Worm (Caenorhabditis elegans) whole organism, late embryonic: Measurements from ENCODE around the gene srbc-79.
A peak's percentile ranks its signal among the peaks of the same experiment; 100 is the strongest.
"Not testable (repeated sequence)": the region's sequence is repeated elsewhere in the genome, so short reads cannot be mapped to it uniquely, and the experiment has no call there.

Experiments used
- F13H6.1 ChIP-seq: sonication (generic microtip); optimal IDR thresholded peaks from 2 replicates; lab custom pipeline; 2016; ENCODE audit warnings: missing genetic modification characterization, missing compliant biosample characterization
- K02D7.2 ChIP-seq: sonication (generic microtip); optimal IDR thresholded peaks from 2 replicates; lab custom pipeline; 2017; ENCODE audit warnings: mild to moderate bottlenecking, missing genetic modification characterization, missing compliant biosample characterization
- K09A11.1 ChIP-seq: sonication (generic microtip); optimal IDR thresholded peaks from 2 replicates; lab custom pipeline; 2017; ENCODE audit warnings: antibody characterized with exemption, mild to moderate bottlenecking, missing genetic modification characterization, missing compliant biosample characterization; ENCODE audit not compliant: insufficient read depth
- T23F11.4 ChIP-seq: fragments of 200-800 bp; sonication (Bioruptor generic); optimal IDR thresholded peaks from 2 replicates; lab custom pipeline; 2018; ENCODE audit warnings: mild to moderate bottlenecking, missing genetic modification characterization, missing compliant biosample characterization
- Y22D7AL.16 ChIP-seq: sonication (generic microtip); optimal IDR thresholded peaks from 2 replicates; lab custom pipeline; 2016; ENCODE audit warnings: missing genetic modification characterization, missing compliant biosample characterization
- ahr-1 ChIP-seq: sonication (generic microtip); optimal IDR thresholded peaks from 2 replicates; lab custom pipeline; 2016; ENCODE audit warnings: missing genetic modification characterization, missing compliant biosample characterization
- ama-1 ChIP-seq: fragments of 150-350 bp; optimal IDR thresholded peaks from 2 replicates; lab custom pipeline; 2014
- ceh-14 ChIP-seq: sonication (generic microtip); optimal IDR thresholded peaks from 2 replicates; lab custom pipeline; 2016; ENCODE audit warnings: missing genotype, missing genetic modification characterization, missing compliant biosample characterization
- ceh-18 ChIP-seq: sonication (generic microtip); optimal IDR thresholded peaks from 2 replicates; lab custom pipeline; 2016; ENCODE audit warnings: missing genetic modification characterization, missing compliant biosample characterization
- ceh-2 ChIP-seq: sonication (generic microtip); optimal IDR thresholded peaks from 2 replicates; lab custom pipeline; 2016; ENCODE audit warnings: missing genotype, missing genetic modification characterization, missing compliant biosample characterization
- ceh-24 ChIP-seq: sonication (generic microtip); optimal IDR thresholded peaks from 2 replicates; lab custom pipeline; 2016; ENCODE audit warnings: mild to moderate bottlenecking, missing genetic modification characterization, missing compliant biosample characterization
- ceh-30 ChIP-seq: fragments of 150-350 bp; optimal IDR thresholded peaks from 2 replicates; lab custom pipeline; 2014; ENCODE audit warnings: missing biosample characterization, missing genetic modification characterization
- che-1 ChIP-seq: sonication (generic microtip); optimal IDR thresholded peaks from 2 replicates; lab custom pipeline; 2016; ENCODE audit warnings: mild to moderate bottlenecking, missing genetic modification characterization, missing compliant biosample characterization
- dve-1 ChIP-seq: sonication (generic microtip); optimal IDR thresholded peaks from 2 replicates; lab custom pipeline; 2017; ENCODE audit warnings: antibody characterized with exemption, mild to moderate bottlenecking, missing genetic modification characterization, missing compliant biosample characterization
- elt-2 ChIP-seq: sonication (generic microtip); optimal IDR thresholded peaks from 2 replicates; lab custom pipeline; 2016; ENCODE audit warnings: missing genetic modification reagents, missing genetic modification characterization, missing compliant biosample characterization
- ets-4 ChIP-seq: sonication (generic microtip); optimal IDR thresholded peaks from 2 replicates; lab custom pipeline; 2016; ENCODE audit warnings: missing genetic modification characterization, missing compliant biosample characterization
- fax-1 ChIP-seq: sonication (generic microtip); optimal IDR thresholded peaks from 2 replicates; lab custom pipeline; 2016; ENCODE audit warnings: missing genotype, missing genetic modification characterization, missing compliant biosample characterization
- fkh-6 ChIP-seq: sonication (generic microtip); optimal IDR thresholded peaks from 2 replicates; lab custom pipeline; 2016; ENCODE audit warnings: missing genetic modification characterization, missing compliant biosample characterization
- gmeb-2 ChIP-seq: sonication (generic microtip); optimal IDR thresholded peaks from 2 replicates; lab custom pipeline; 2016; ENCODE audit warnings: missing genetic modification characterization, inconsistent platforms, missing compliant biosample characterization
- hlh-30 ChIP-seq: sonication (generic microtip); optimal IDR thresholded peaks from 2 replicates; lab custom pipeline; 2017; ENCODE audit warnings: antibody characterized with exemption, missing genetic modification characterization, missing compliant biosample characterization; ENCODE audit not compliant: insufficient read depth
- hlh-6 ChIP-seq: sonication (generic microtip); optimal IDR thresholded peaks from 2 replicates; lab custom pipeline; 2016; ENCODE audit warnings: missing genotype, missing genetic modification characterization, missing compliant biosample characterization
- nfya-1 ChIP-seq: sonication (generic microtip); optimal IDR thresholded peaks from 2 replicates; lab custom pipeline; 2017; ENCODE audit warnings: missing genetic modification characterization, mild to moderate bottlenecking, missing compliant biosample characterization, antibody characterized with exemption, moderate library complexity
- nhr-11 ChIP-seq: fragments of 150-350 bp; optimal IDR thresholded peaks from 2 replicates; lab custom pipeline; 2014; ENCODE audit warnings: missing biosample characterization, missing genetic modification characterization
- nhr-232 ChIP-seq: sonication (generic microtip); optimal IDR thresholded peaks from 2 replicates; lab custom pipeline; 2016; ENCODE audit warnings: missing genetic modification characterization, missing compliant biosample characterization
- npax-4 ChIP-seq: sonication (generic microtip); optimal IDR thresholded peaks from 2 replicates; lab custom pipeline; 2016; ENCODE audit warnings: missing genetic modification characterization, missing compliant biosample characterization
- pag-3 ChIP-seq: sonication (generic microtip); optimal IDR thresholded peaks from 2 replicates; lab custom pipeline; 2016; ENCODE audit warnings: missing compliant biosample characterization, missing genetic modification characterization, borderline replicate concordance
- pha-2 ChIP-seq: sonication (generic microtip); optimal IDR thresholded peaks from 2 replicates; lab custom pipeline; 2017; ENCODE audit warnings: mild to moderate bottlenecking, missing genetic modification characterization, missing compliant biosample characterization
- rnt-1 ChIP-seq: sonication (generic microtip); optimal IDR thresholded peaks from 2 replicates; lab custom pipeline; 2016; ENCODE audit warnings: missing genetic modification characterization, missing compliant biosample characterization
- sox-2 ChIP-seq: fragments of 200-800 bp; sonication (Bioruptor generic); IDR thresholded peaks from 2 replicates; pipeline ENCODE4 v1.3.6; 2022; ENCODE audit warnings: missing genetic modification reagents, missing genetic modification characterization, missing compliant biosample characterization
- sox-4 ChIP-seq: sonication (generic microtip); optimal IDR thresholded peaks from 2 replicates; lab custom pipeline; 2017; ENCODE audit warnings: mild to moderate bottlenecking, missing genetic modification characterization, inconsistent platforms, missing compliant biosample characterization
- tbx-2 ChIP-seq: sonication (generic microtip); optimal IDR thresholded peaks from 2 replicates; lab custom pipeline; 2016; ENCODE audit warnings: missing genetic modification characterization, missing compliant biosample characterization
- tbx-7 ChIP-seq: sonication (generic microtip); optimal IDR thresholded peaks from 2 replicates; lab custom pipeline; 2016; ENCODE audit warnings: missing genotype, missing genetic modification characterization, missing compliant biosample characterization
- ttx-3 ChIP-seq: sonication (generic microtip); optimal IDR thresholded peaks from 2 replicates; lab custom pipeline; 2016; ENCODE audit warnings: missing genetic modification reagents, missing genetic modification characterization, missing compliant biosample characterization
- unc-42 ChIP-seq: sonication (generic microtip); optimal IDR thresholded peaks from 2 replicates; lab custom pipeline; 2016; ENCODE audit warnings: missing genotype, missing genetic modification characterization, missing compliant biosample characterization
- ztf-16 ChIP-seq: sonication (generic microtip); optimal IDR thresholded peaks from 2 replicates; lab custom pipeline; 2017; ENCODE audit warnings: missing genetic modification characterization, missing compliant biosample characterization

srbc-79 gene

DNA sequence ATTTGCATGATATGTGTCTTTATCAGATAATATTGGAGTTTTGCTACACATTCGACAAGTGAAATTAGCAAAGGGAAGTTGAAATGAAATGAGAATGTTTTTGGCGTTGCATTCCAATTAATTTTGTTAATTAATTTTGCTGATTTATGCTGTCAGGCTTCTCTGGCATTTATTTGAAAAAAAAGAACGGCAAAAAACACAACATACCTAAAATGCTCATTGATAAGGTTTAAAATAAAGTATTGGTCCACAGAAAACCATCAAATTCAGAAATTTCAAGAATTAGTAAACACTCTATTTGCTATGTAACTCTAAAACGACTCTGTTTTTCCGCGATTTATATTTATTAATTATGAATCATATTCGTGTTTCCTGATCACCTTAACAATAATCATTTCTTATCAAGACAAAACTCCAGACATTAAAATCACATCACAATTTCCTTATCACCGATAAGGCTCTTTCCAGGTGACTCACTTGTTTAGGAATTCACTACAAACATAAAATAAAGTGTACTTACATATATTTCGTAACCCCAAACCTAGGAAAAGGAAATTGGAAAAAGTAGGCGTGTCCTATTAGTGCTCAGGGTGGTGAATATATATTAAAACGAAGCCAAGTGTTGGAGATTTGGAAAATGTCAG lies 33.7 kb upstream of the srbc-79 start, which contains the start of the genes srh-166 and Y38H6C.24:
Gene srh-166, minus strand, starts transcription at position 51 of the 644 bp plus-strand sequence.
Gene Y38H6C.24, plus strand, starts transcription at position 620 of the 644 bp plus-strand sequence.
- TF ChIP-seq ztf-16 (no peak), F13H6.1 (no peak), T23F11.4 (GFP tag; lab: Kevin White, UChicago) (no peak), elt-2 (tag; lab: Kevin White, UChicago) (peak; percentile 83), che-1 (tag; lab: Kevin White, UChicago) (no peak)
- TF ChIP-seq, all 69 proteins: peak for 1

DNA sequence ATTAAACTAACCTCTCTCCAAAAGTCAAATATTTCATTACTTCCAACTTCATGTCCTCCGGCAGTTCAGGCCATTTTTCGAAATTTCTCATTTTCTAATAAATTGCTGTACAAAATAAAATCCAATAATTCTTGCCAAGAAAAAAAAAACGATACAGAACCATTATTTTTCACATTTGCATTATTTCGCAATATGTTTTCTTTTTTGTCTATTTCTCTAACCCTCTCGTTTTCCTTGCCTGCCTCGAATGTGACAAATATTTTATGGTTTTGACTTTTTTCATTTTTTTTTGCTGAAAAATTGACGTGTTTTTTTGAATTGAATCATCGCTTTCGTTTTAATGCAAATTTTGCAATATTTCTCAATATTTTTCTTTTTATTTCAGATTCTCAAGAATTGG lies 29.9 kb upstream of the srbc-79 start, which contains the start of the genes Y38H6C.9 and fbxa-150:
Gene Y38H6C.9, minus strand, starts transcription at position 52 of the 400 bp plus-strand sequence.
Gene fbxa-150, plus strand, starts transcription at position 380 of the 400 bp plus-strand sequence.
- no peak for TF ChIP-seq pag-3 (tag; lab: Kevin White, UChicago)
- TF ChIP-seq tbx-2 (tag; lab: Kevin White, UChicago), result no peak

DNA sequence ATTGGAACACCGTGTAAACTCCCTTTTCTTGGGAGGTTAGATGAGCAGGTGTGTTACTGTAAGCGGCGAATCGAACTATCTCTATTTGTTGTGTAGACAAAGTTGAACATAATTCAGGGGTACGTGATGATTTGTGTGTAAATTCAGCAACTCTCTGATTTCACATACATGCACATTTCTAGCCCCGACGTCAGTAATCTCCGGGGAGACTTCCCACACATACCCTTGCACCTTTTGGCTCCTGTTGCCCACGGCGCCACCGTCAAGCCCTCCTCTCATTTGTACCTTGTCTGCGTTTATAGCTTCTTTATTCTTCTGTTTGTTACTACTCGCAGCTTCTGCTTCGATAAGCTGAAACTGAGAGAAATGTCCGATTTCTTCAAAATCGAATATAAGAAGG lies 26.6 kb upstream of the srbc-79 start, which contains the start of gene Y38H6C.25:
Gene Y38H6C.25, plus strand, starts transcription at position 301 of the 400 bp plus-strand sequence.
- no peak for TF ChIP-seq Y22D7AL.16
- no peak for TF ChIP-seq ahr-1 (tag; lab: Kevin White, UChicago)
- TF ChIP-seq ceh-14, result no peak
- TF ChIP-seq rnt-1, result no peak
- TF ChIP-seq sox-4 (tag; lab: Kevin White, UChicago), result no peak
- no peak for TF ChIP-seq npax-4 (tag; lab: Kevin White, UChicago)
- no peak for TF ChIP-seq K02D7.2
- TF ChIP-seq ceh-30 (tag; lab: Kevin White, UChicago), result no peak
- TF ChIP-seq unc-42, result no peak
- no peak for TF ChIP-seq hlh-6
- no peak for TF ChIP-seq gmeb-2 (tag; lab: Kevin White, UChicago)
- TF ChIP-seq, all 69 proteins: peak for 0

DNA sequence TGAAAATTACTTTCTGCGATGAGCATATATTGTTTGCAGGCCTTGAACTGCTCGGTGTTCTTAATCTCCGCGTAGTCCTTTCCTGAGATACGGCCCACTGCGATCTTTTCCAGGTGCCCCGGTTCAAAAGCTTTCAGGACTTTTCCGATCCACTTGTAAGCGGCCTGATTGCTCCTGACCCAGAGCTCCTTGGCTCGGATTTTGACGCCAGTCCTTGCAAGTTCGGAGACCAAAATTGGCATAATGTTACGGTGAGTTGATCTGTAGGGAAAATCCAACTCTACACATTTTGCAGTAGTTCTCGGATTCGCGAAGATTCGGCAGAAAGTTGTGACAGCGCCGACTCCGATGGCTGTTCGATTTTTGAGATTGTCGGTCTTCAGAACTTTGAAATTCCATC lies 24.7 kb upstream of the srbc-79 start:
- TF ChIP-seq nhr-232 (no peak), sox-2 (GFP tag; lab: Robert Waterston, UW) (no peak), ttx-3 (tag; lab: Kevin White, UChicago) (no peak), ztf-16 (no peak), ets-4 (tag; lab: Kevin White, UChicago) (no peak), ceh-24 (tag; lab: Kevin White, UChicago) (no peak), pha-2 (no peak), dve-1 (tag; lab: Kevin White, UChicago) (no peak), fax-1 (tag; lab: Kevin White, UChicago) (no peak), nfya-1 (tag; lab: Kevin White, UChicago) (no peak), ama-1 (no peak), ceh-2 (no peak), nhr-11 (no peak)
- TF ChIP-seq, all 69 proteins: peak for 0

DNA sequence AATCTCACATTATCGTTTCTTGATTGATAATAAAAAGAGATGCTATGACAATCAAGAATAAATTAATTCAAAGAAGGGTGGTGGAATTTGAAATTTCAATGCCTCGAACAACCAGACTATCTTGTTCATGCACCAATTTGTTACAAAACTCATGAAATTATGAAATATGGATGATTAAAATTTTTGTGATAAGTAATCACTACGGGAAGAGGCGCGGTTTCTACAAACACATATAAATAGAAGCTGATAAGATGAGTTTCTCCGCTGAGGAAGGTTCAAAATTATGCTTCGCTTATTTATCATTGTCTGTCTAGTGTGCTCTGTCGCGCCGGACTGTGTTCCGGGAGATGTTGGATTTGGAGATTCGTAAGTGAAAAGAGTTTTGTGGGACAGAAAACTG lies 22.2 kb upstream of the srbc-79 start:
- TF ChIP-seq ahr-1 (tag; lab: Kevin White, UChicago), result no peak
- no peak for TF ChIP-seq nfya-1 (tag; lab: Kevin White, UChicago)
- TF ChIP-seq gmeb-2 (tag; lab: Kevin White, UChicago), result no peak
- TF ChIP-seq K09A11.1 (tag; lab: Kevin White, UChicago), result no peak
- TF ChIP-seq tbx-7 (tag; lab: Kevin White, UChicago), result no peak
- TF ChIP-seq ceh-18 (tag; lab: Kevin White, UChicago), result no peak

DNA sequence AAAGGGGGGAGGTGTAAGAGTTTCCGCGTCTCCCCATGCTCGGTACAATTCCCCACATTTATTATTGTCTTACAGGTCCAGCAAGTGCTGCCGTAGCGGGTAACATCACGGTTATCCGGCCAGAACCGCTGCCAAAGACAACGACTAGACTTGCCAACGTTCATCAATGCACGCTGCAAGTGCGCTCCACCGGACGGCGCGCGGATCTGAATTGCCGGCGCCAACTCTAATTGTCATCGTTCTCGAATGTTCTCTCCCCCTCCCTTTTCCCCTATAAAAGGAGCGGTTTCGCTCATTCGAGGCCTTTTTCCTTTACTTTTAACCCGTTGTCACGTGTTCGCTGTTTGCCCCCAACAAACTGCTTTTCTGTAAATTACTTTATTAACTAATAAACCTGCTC lies 21.4 kb upstream of the srbc-79 start, which contains the start of gene Y38H6C.8:
Gene Y38H6C.8, plus strand, starts transcription at position 301 of the 400 bp plus-strand sequence.
- TF ChIP-seq fax-1 (tag; lab: Kevin White, UChicago); fkh-6 (tag; lab: Kevin White, UChicago); hlh-30: not testable (repeated sequence)
- TF ChIP-seq, all 69 proteins: peak for 0; not testable (repeated sequence) for 69
